Fruit fly (Drosophila melanogaster) whole organism, pupa: ENCODE results near the gene Saf-B.

Experiments
- CG13204 ChIP-seq: fragments of 200-800 bp; sonication (Bioruptor generic); optimal IDR thresholded peaks from 2 replicates; lab custom pipeline; 2018; ENCODE audit warnings: missing biosample characterization, mild to moderate bottlenecking, missing genetic modification characterization, moderate library complexity
- CG4496 ChIP-seq: fragments of 200-800 bp; sonication (Bioruptor generic); IDR thresholded peaks from 3 replicates; pipeline ENCODE4 v1.3.6; 2022; ENCODE audit warnings: missing biosample characterization, missing genetic modification characterization
- Pif1A ChIP-seq: fragments of 200-800 bp; sonication (Bioruptor generic); optimal IDR thresholded peaks from 3 replicates; lab custom pipeline; 2016; ENCODE audit warnings: missing biosample characterization, missing genetic modification characterization
- Pif1B ChIP-seq: fragments of 200-800 bp; sonication (Bioruptor generic); optimal IDR thresholded peaks from 3 replicates; lab custom pipeline; 2016; ENCODE audit warnings: missing biosample characterization, missing genetic modification characterization

DNA sequence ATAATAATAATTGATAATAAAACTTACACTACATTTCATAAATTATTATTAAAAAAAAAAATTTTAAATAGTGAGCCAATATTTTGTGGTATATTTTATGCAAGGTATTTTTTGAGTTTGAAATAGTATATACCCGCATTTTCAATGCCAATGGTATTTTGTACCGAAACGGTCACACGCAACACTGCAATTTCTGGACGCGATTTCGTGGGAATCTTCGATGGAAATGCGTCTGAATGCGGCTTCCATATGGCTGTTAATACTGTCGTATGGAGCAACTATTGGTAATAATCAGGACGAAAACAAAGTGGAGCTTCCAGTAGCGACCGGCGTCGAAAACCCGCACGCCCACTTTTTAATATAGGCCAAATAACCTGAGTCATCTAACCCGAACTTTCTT, 34.2 kb downstream of the Saf-B start, which contains the start of gene Nct:
- TF ChIP-seq CG13204 (GFP tag; lab: Kevin White, UChicago) (no peak), Pif1A (GFP tag; lab: Kevin White, UChicago) (no peak), CG4496 (GFP tag; lab: Robert Waterston, UW) (no peak), Pif1B (GFP tag; lab: Kevin White, UChicago) (no peak)
